Fruit fly (Drosophila melanogaster) whole organism, embryonic: ENCODE results near the gene Tsf1.

Source experiments
- Abd-B ChIP-seq: fragments of 200-800 bp; sonication (Bioruptor generic); optimal IDR thresholded peaks from 2 replicates; lab custom pipeline; 2018; ENCODE audit warnings: missing biosample characterization, mild to moderate bottlenecking, missing genetic modification characterization, moderate library complexity
- Ada2b ChIP-seq: fragments of 200-800 bp; sonication (Bioruptor generic); IDR thresholded peaks from 2 replicates; pipeline ENCODE4 v1.3.6; 2022; ENCODE audit warnings: missing biosample characterization, missing genetic modification characterization
- Atf-2 ChIP-seq: fragments of 200-800 bp; sonication (Bioruptor generic); optimal IDR thresholded peaks from 2 replicates; lab custom pipeline; 2016; ENCODE audit warnings: missing biosample characterization, missing genetic modification characterization
- Awh ChIP-seq: fragments of 200-800 bp; sonication (Bioruptor generic); IDR thresholded peaks from 2 replicates; pipeline ENCODE4, ENCODE4 v1.3.6; 2022; ENCODE audit warnings: missing biosample characterization, missing genetic modification characterization
- CG1024 ChIP-seq: fragments of 200-800 bp; sonication (Bioruptor generic); IDR thresholded peaks from 2 replicates; pipeline ENCODE4 v1.3.6; 2022; ENCODE audit warnings: missing biosample characterization, missing genetic modification characterization
- CG10462 ChIP-seq: fragments of 200-800 bp; sonication (Bioruptor generic); optimal IDR thresholded peaks from 2 replicates; lab custom pipeline; 2016; ENCODE audit warnings: missing biosample characterization, missing genetic modification characterization
- CG11456 ChIP-seq: fragments of 200-800 bp; sonication (Bioruptor generic); IDR thresholded peaks from 3 replicates; pipeline ENCODE4 v1.3.6; 2022; ENCODE audit warnings: missing biosample characterization, missing genetic modification characterization
- CG1233 ChIP-seq: fragments of 200-800 bp; sonication (Bioruptor generic); optimal IDR thresholded peaks from 4 replicates; lab custom pipeline; 2018; ENCODE audit warnings: missing biosample characterization, mild to moderate bottlenecking, missing genetic modification characterization
- CG12744 ChIP-seq: fragments of 200-800 bp; sonication (Bioruptor generic); optimal IDR thresholded peaks from 2 replicates; lab custom pipeline; 2016; ENCODE audit warnings: missing biosample characterization, missing genetic modification characterization
- CG15011 ChIP-seq: fragments of 200-800 bp; sonication (Bioruptor generic); optimal IDR thresholded peaks from 3 replicates; lab custom pipeline; 2018; ENCODE audit warnings: missing biosample characterization, mild to moderate bottlenecking, missing genetic modification characterization
- CG16815 ChIP-seq: fragments of 200-800 bp; sonication (Bioruptor generic); optimal IDR thresholded peaks from 3 replicates; lab custom pipeline; 2017; ENCODE audit warnings: missing biosample characterization, mild to moderate bottlenecking, missing genetic modification characterization
- CG17912 ChIP-seq: fragments of 200-800 bp; sonication (Bioruptor generic); optimal IDR thresholded peaks from 2 replicates; lab custom pipeline; 2018; ENCODE audit warnings: missing biosample characterization, mild to moderate bottlenecking, missing genetic modification characterization
- CG18011 ChIP-seq: fragments of 200-800 bp; sonication (Bioruptor generic); optimal IDR thresholded peaks from 2 replicates; lab custom pipeline; 2017; ENCODE audit warnings: missing biosample characterization, missing genetic modification characterization, mild to moderate bottlenecking, moderate library complexity, missing genotype
- CG18262 ChIP-seq: fragments of 200-800 bp; optimal IDR thresholded peaks from 3 replicates; lab custom pipeline; 2019; ENCODE audit warnings: missing biosample characterization, mild to moderate bottlenecking, missing genetic modification characterization, moderate library complexity
- CG31388 ChIP-seq: fragments of 200-800 bp; sonication (Bioruptor generic); optimal IDR thresholded peaks from 2 replicates; lab custom pipeline; 2016; ENCODE audit warnings: missing biosample characterization, missing genetic modification characterization
- CG34422 ChIP-seq: fragments of 200-800 bp; sonication (Bioruptor generic); IDR thresholded peaks from 3 replicates; pipeline ENCODE4 v1.3.6; 2022; ENCODE audit warnings: missing biosample characterization, missing genetic modification characterization
- CG4424 ChIP-seq: fragments of 200-800 bp; sonication (Bioruptor generic); optimal IDR thresholded peaks from 3 replicates; lab custom pipeline; 2016; ENCODE audit warnings: missing biosample characterization, missing genetic modification characterization
- CG6765 ChIP-seq: fragments of 200-800 bp; sonication (Bioruptor generic); optimal IDR thresholded peaks from 3 replicates; lab custom pipeline; 2017; ENCODE audit warnings: missing biosample characterization, mild to moderate bottlenecking, missing genetic modification characterization
- CG7928 ChIP-seq: fragments of 200-800 bp; sonication (Bioruptor generic); optimal IDR thresholded peaks from 2 replicates; lab custom pipeline; 2017; ENCODE audit warnings: missing biosample characterization, mild to moderate bottlenecking, missing genetic modification characterization
- CG8924 ChIP-seq: fragments of 200-800 bp; optimal IDR thresholded peaks from 3 replicates; lab custom pipeline; 2019; ENCODE audit warnings: missing biosample characterization, mild to moderate bottlenecking, missing genetic modification characterization, moderate library complexity
- D19A ChIP-seq: fragments of 200-800 bp; optimal IDR thresholded peaks from 3 replicates; lab custom pipeline; 2019; ENCODE audit warnings: missing biosample characterization, mild to moderate bottlenecking, missing genetic modification characterization, moderate library complexity
- Dref ChIP-seq: fragments of 200-800 bp; sonication (Bioruptor generic); IDR thresholded peaks from 2 replicates; pipeline ENCODE4 v1.3.6; 2022; ENCODE audit warnings: missing biosample characterization, missing genetic modification characterization
- Ets65A ChIP-seq: fragments of 200-800 bp; sonication (Bioruptor generic); peaks from one replicate; lab custom pipeline; 2016; ENCODE audit warnings: missing biosample characterization, missing genetic modification characterization
- Hey ChIP-seq: fragments of 200-800 bp; sonication (Bioruptor generic); optimal IDR thresholded peaks from 3 replicates; lab custom pipeline; 2018; ENCODE audit warnings: missing biosample characterization, mild to moderate bottlenecking, missing genetic modification characterization
- HmgZ ChIP-seq: fragments of 200-800 bp; sonication (Bioruptor generic); optimal IDR thresholded peaks from 2 replicates; lab custom pipeline; 2018; ENCODE audit warnings: missing biosample characterization, mild to moderate bottlenecking, missing genetic modification characterization
- Hr51 ChIP-seq, 2 experiments: fragments of 200-800 bp; sonication (Bioruptor generic); optimal IDR thresholded peaks; 2 replicates in 1 of 2; 3 replicates in 1 of 2; lab custom pipeline; 2016 to 2018; ENCODE audit warnings: missing biosample characterization in 2 of 2, missing genetic modification characterization in 2 of 2, mild to moderate bottlenecking in 1 of 2, moderate library complexity in 1 of 2
- Ptx1 ChIP-seq: fragments of 200-800 bp; sonication (Bioruptor generic); IDR thresholded peaks from 2 replicates; pipeline ENCODE4 v1.3.6; 2022; ENCODE audit warnings: missing biosample characterization, missing genetic modification characterization
- Sox102F ChIP-seq: fragments of 200-800 bp; sonication (Bioruptor generic); optimal IDR thresholded peaks from 2 replicates; lab custom pipeline; 2018; ENCODE audit warnings: missing biosample characterization, mild to moderate bottlenecking, missing genetic modification characterization, moderate library complexity
- Stat92E ChIP-seq, 3 experiments: fragments of >200 bp in 2 of 3; fragments of 200-800 bp in 1 of 3; sonication (Bioruptor generic) in 1 of 3; optimal IDR thresholded peaks; 2 replicates each; lab custom pipeline; 2017 to 2019; ENCODE audit warnings: missing biosample characterization in 3 of 3, missing genetic modification characterization in 3 of 3, mild to moderate bottlenecking in 1 of 3, moderate library complexity in 1 of 3
- abd-A ChIP-seq: fragments of 200-800 bp; sonication (Bioruptor generic); optimal IDR thresholded peaks from 3 replicates; lab custom pipeline; 2019; ENCODE audit warnings: missing biosample characterization, mild to moderate bottlenecking, missing genetic modification characterization, moderate library complexity
- bsh ChIP-seq, 2 experiments: fragments of 200-800 bp; sonication (Bioruptor generic); optimal IDR thresholded peaks; 2 replicates each; lab custom pipeline; 2017 to 2018; ENCODE audit warnings: mild to moderate bottlenecking in 2 of 2, missing biosample characterization in 2 of 2, missing genetic modification characterization in 2 of 2, moderate library complexity in 1 of 2
- danr ChIP-seq: fragments of 200-800 bp; sonication (Bioruptor generic); IDR thresholded peaks from 2 replicates; pipeline ENCODE4 v1.3.6; 2022; ENCODE audit warnings: missing biosample characterization, missing genetic modification characterization
- ems ChIP-seq: fragments of 200-800 bp; sonication (Bioruptor generic); optimal IDR thresholded peaks from 3 replicates; lab custom pipeline; 2016; ENCODE audit warnings: missing biosample characterization, missing genetic modification characterization
- gem ChIP-seq: fragments of 200-800 bp; sonication (Bioruptor generic); optimal IDR thresholded peaks from 2 replicates; lab custom pipeline; 2019; ENCODE audit warnings: missing biosample characterization, mild to moderate bottlenecking, missing genetic modification characterization, moderate library complexity
- kah ChIP-seq: fragments of 200-800 bp; sonication (Bioruptor generic); optimal IDR thresholded peaks from 2 replicates; lab custom pipeline; 2018; ENCODE audit warnings: missing biosample characterization, mild to moderate bottlenecking, missing genetic modification characterization
- lbe ChIP-seq: fragments of 200-800 bp; sonication (Bioruptor generic); optimal IDR thresholded peaks from 2 replicates; lab custom pipeline; 2016; ENCODE audit warnings: missing biosample characterization, mild to moderate bottlenecking, missing genetic modification characterization
- lola ChIP-seq, 3 experiments: fragments of >200 bp in 2 of 3; fragments of 200-800 bp in 1 of 3; sonication (Bioruptor generic) in 1 of 3; optimal IDR thresholded peaks; 2 replicates each; lab custom pipeline; 2017 to 2019; ENCODE audit warnings: missing biosample characterization in 3 of 3, missing genetic modification characterization in 3 of 3, mild to moderate bottlenecking in 1 of 3, moderate library complexity in 1 of 3
- nerfin-1 ChIP-seq: fragments of 200-800 bp; sonication (Bioruptor generic); optimal IDR thresholded peaks from 3 replicates; lab custom pipeline; 2019; ENCODE audit warnings: missing biosample characterization, mild to moderate bottlenecking, missing genetic modification characterization, moderate library complexity
- nerfin-2 ChIP-seq: fragments of 200-800 bp; sonication (Bioruptor generic); IDR thresholded peaks from 2 replicates; pipeline ENCODE4 v1.3.6; 2022; ENCODE audit warnings: missing biosample characterization, missing genetic modification characterization; ENCODE audit not compliant: partially characterized antibody
- onecut ChIP-seq: fragments of 200-800 bp; sonication (Bioruptor generic); IDR thresholded peaks from 2 replicates; pipeline ENCODE4 v1.3.6; 2022; ENCODE audit warnings: missing biosample characterization, missing genetic modification characterization
- pho ChIP-seq: fragments of 200-800 bp; sonication (Bioruptor generic); optimal IDR thresholded peaks from 2 replicates; lab custom pipeline; 2016; ENCODE audit warnings: missing biosample characterization, missing genetic modification characterization
- rib ChIP-seq: fragments of 200-800 bp; sonication (Bioruptor generic); IDR thresholded peaks from 2 replicates; pipeline ENCODE4 v1.3.6; 2022; ENCODE audit warnings: missing biosample characterization, missing genetic modification characterization
- sens ChIP-seq: fragments of 200-800 bp; sonication (Bioruptor generic); peaks from one replicate; lab custom pipeline; 2016; ENCODE audit warnings: missing biosample characterization, missing genetic modification characterization
- seq ChIP-seq: fragments of 200-800 bp; sonication (Bioruptor generic); IDR thresholded peaks from 2 replicates; pipeline ENCODE4 v1.3.6; 2022; ENCODE audit warnings: missing biosample characterization, missing genetic modification characterization
- sisA ChIP-seq: fragments of 200-800 bp; sonication (Bioruptor generic); IDR thresholded peaks from 2 replicates; pipeline ENCODE4 v1.3.6; 2022; ENCODE audit warnings: missing biosample characterization, missing genetic modification characterization
- sr ChIP-seq: fragments of 200-800 bp; sonication (Bioruptor generic); IDR thresholded peaks from 3 replicates; pipeline ENCODE4 v1.3.6; 2022; ENCODE audit warnings: missing biosample characterization, missing genetic modification characterization
- tll ChIP-seq, 2 experiments: fragments of 200-800 bp in 1 of 2; fragments of >200 bp in 1 of 2; sonication (Bioruptor generic) in 1 of 2; optimal IDR thresholded peaks; 2 replicates each; lab custom pipeline; 2017 to 2019; ENCODE audit warnings: missing biosample characterization in 2 of 2, missing genetic modification characterization in 2 of 2, mild to moderate bottlenecking in 1 of 2, moderate library complexity in 1 of 2
- vfl ChIP-seq: fragments of 200-800 bp; sonication (Bioruptor generic); optimal IDR thresholded peaks from 2 replicates; lab custom pipeline; 2016; ENCODE audit warnings: missing biosample characterization, missing genetic modification characterization
- vnd ChIP-seq: fragments of 200-800 bp; sonication (Bioruptor generic); IDR thresholded peaks from 3 replicates; pipeline ENCODE4 v1.3.6; 2022; ENCODE audit warnings: missing biosample characterization, missing genetic modification characterization; ENCODE audit not compliant: partially characterized antibody
- zf30C ChIP-seq: fragments of 200-800 bp; sonication (Bioruptor generic); optimal IDR thresholded peaks from 3 replicates; lab custom pipeline; 2018; ENCODE audit warnings: missing biosample characterization, mild to moderate bottlenecking, missing genetic modification characterization

The Tsf1 gene

dm6 chrX:18404632-18405238 lies 17.9 kb downstream of the Tsf1 start (continued):
- TF ChIP-seq nerfin-1 (tag; lab: Kevin White, UChicago) (no peak), rib (GFP tag; lab: Robert Waterston, UW) (no peak), CG34422 (GFP tag; lab: Robert Waterston, UW) (no peak; the same call in 2 of the 3 replicates), Ada2b (GFP tag; lab: Robert Waterston, UW) (no peak), CG8924 (tag; lab: Kevin White, UChicago) (no peak), Ets65A (peak; percentile 90), CG6765 (GFP tag; lab: Kevin White, UChicago) (no peak), Awh (GFP tag; lab: Robert Waterston, UW) (no peak), kah (no peak), HmgZ (tag; lab: Kevin White, UChicago) (peak; percentile 8), Hey (tag; lab: Kevin White, UChicago) (no peak), D19A (no peak), CG4424 (GFP tag; lab: Kevin White, UChicago) (no peak), CG1233 (no peak), sens (GFP tag; lab: Kevin White, UChicago) (peak; percentile 72), vnd (GFP tag; lab: Robert Waterston, UW) (no peak), Atf-2 (GFP tag; lab: Kevin White, UChicago) (no peak), sr (GFP tag; lab: Robert Waterston, UW) (no peak), Stat92E (GFP tag; optimal IDR thresholded peaks at IDR 0.05; lab: Kevin White, UChicago) (no peak), abd-A (no peak), Hr51 (GFP tag; optimal IDR thresholded peaks at IDR 0.05; lab: Kevin White, UChicago) (peak in 1 of 2 experiments; percentile 49), ems (GFP tag; lab: Kevin White, UChicago) (no peak), danr (GFP tag; lab: Robert Waterston, UW) (no peak), pho (GFP tag; lab: Kevin White, UChicago) (peak; percentile 50), seq (GFP tag; lab: Robert Waterston, UW) (peak; percentile 18; the same call in 1 of the 2 replicates), CG15011 (no peak), lbe (GFP tag; lab: Kevin White, UChicago) (no peak), CG11456 (no peak), onecut (GFP tag; lab: Robert Waterston, UW) (no peak), Dref (no peak), zf30C (GFP tag; lab: Kevin White, UChicago) (no peak), CG18011 (GFP tag; lab: Kevin White, UChicago) (no peak), Ptx1 (GFP tag; lab: Robert Waterston, UW) (peak; percentile 6; the same call in 1 of the 2 replicates), CG1024 (GFP tag; lab: Robert Waterston, UW) (no peak), Sox102F (GFP tag; lab: Kevin White, UChicago) (peak; percentile 26), nerfin-2 (no peak), vfl (no peak), lola (GFP tag; optimal IDR thresholded peaks at IDR 0.05; lab: Kevin White, UChicago) (peak in 1 of 3 experiments; percentile 33), CG7928 (GFP tag; lab: Kevin White, UChicago) (no peak), CG16815 (GFP tag; lab: Kevin White, UChicago) (peak; percentile 21), CG12744 (GFP tag; lab: Kevin White, UChicago) (no peak), tll (GFP tag; optimal IDR thresholded peaks at IDR 0.05; lab: Kevin White, UChicago) (no peak), gem (peak; percentile 59), Abd-B (GFP tag; lab: Kevin White, UChicago) (peak; percentile 48), CG17912 (GFP tag; lab: Kevin White, UChicago) (no peak), CG31388 (GFP tag; lab: Kevin White, UChicago) (no peak), sisA (GFP tag; lab: Robert Waterston, UW) (peak; percentile 29; the same call in 1 of the 2 replicates), CG18262 (tag; lab: Kevin White, UChicago) (peak; percentile 33), CG10462 (GFP tag; lab: Kevin White, UChicago) (no peak), bsh (GFP tag; optimal IDR thresholded peaks at IDR 0.05; lab: Kevin White, UChicago) (peak in 1 of 2 experiments; percentile 5)
